Comparison of ENCODE assay signal across 3 fruit fly cellular contexts in the genomic region with DNA sequence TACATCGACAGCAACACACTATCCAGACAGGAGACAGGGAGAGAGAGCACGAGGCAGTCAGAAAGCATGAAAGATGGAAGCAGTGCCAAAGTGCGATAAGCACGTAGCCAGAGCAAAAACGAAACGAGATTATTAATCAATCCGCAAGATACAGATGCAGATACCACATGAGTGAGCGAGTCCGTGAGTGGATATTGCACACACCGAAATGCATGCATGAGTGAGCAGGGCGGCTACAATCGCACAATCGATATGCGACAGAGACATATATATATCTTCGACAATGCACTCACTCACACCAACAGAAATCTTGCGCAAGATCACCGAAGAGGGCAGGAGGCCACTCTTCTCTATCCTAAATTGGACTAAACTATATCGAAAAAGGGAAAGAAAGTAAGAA.
TF ChIP-seq lines count a peak whose summit lies in the region.

No protein-coding gene starts in this region.

- TF ChIP-seq CTCF in whole organism, embryonic (GFP tag; optimal IDR thresholded peaks at IDR 0.05; lab: Kevin White, UChicago): no peak

TF ChIP-seq in whole organism, embryonic, 481 proteins besides CTCF, POLR2A, EP300 and RAD21:
- TF ChIP-seq cg (GFP tag; optimal IDR thresholded peaks at IDR 0.05; lab: Kevin White, UChicago) (peak; percentile 49), CG1832 (GFP tag; optimal IDR thresholded peaks at IDR 0.05; lab: Kevin White, UChicago) (peak; percentile 58), Lpt (GFP tag; optimal IDR thresholded peaks at IDR 0.05; lab: Kevin White, UChicago) (peak; percentile 11), yki (optimal IDR thresholded peaks at IDR 0.05; lab: Kevin White, UChicago) (no peak), CG15479 (GFP tag; optimal IDR thresholded peaks at IDR 0.05; lab: Kevin White, UChicago) (peak; percentile 92), grn (GFP tag; optimal IDR thresholded peaks at IDR 0.05; lab: Kevin White, UChicago) (peak; percentile 87), D (optimal IDR thresholded peaks at IDR 0.05; lab: Kevin White, UChicago) (peak; percentile 62), D (GFP tag; optimal IDR thresholded peaks at IDR 0.05; lab: Kevin White, UChicago) (no peak), CG17912 (GFP tag; optimal IDR thresholded peaks at IDR 0.05; lab: Kevin White, UChicago) (no peak), CG10321 (GFP tag; IDR thresholded peaks at IDR 0.05; lab: Robert Waterston, UW) (peak; percentile 83), z (GFP tag; IDR thresholded peaks at IDR 0.05; lab: Robert Waterston, UW) (peak; percentile 83)
TF ChIP-seq in whole organism, embryonic: peak in this region for 8.

TF ChIP-seq in whole organism, prepupa, 60 proteins besides CTCF, POLR2A, EP300 and RAD21:
- TF ChIP-seq salr (GFP tag; optimal IDR thresholded peaks at IDR 0.05; lab: Kevin White, UChicago) (no peak), Ets21C (GFP tag; optimal IDR thresholded peaks at IDR 0.05; lab: Kevin White, UChicago) (no peak), topi (GFP tag; optimal IDR thresholded peaks at IDR 0.05; lab: Kevin White, UChicago) (no peak), Sox15 (GFP tag; optimal IDR thresholded peaks at IDR 0.05; lab: Kevin White, UChicago) (no peak), Met (GFP tag; optimal IDR thresholded peaks at IDR 0.05; lab: Kevin White, UChicago) (no peak), Eip78C (GFP tag; lab: Kevin White, UChicago) (peak; percentile 24), Smox (GFP tag; optimal IDR thresholded peaks at IDR 0.05; lab: Kevin White, UChicago) (no peak), OdsH (GFP tag; optimal IDR thresholded peaks at IDR 0.05; lab: Kevin White, UChicago) (no peak), eg (GFP tag; IDR thresholded peaks at IDR 0.05; lab: Robert Waterston, UW) (0 out of 3 replicates have a peak, but pooled peaks have one; percentile 14), CG31627 (GFP tag; optimal IDR thresholded peaks at IDR 0.05; lab: Kevin White, UChicago) (no peak)

TF ChIP-seq in whole organism, wandering third instar larva, 38 proteins besides CTCF, POLR2A, EP300 and RAD21:
- TF ChIP-seq woc (GFP tag; optimal IDR thresholded peaks at IDR 0.05; lab: Kevin White, UChicago) (no peak), psq (GFP tag; optimal IDR thresholded peaks at IDR 0.05; lab: Kevin White, UChicago) (peak; percentile 20), dmrt93B (GFP tag; optimal IDR thresholded peaks at IDR 0.05; lab: Kevin White, UChicago) (no peak), sv (GFP tag; optimal IDR thresholded peaks at IDR 0.05; lab: Kevin White, UChicago) (no peak), Dfd (GFP tag; optimal IDR thresholded peaks at IDR 0.05; lab: Kevin White, UChicago) (no peak)
TF ChIP-seq in whole organism, wandering third instar larva: peak in this region for 1.
